Fruit fly (Drosophila melanogaster) whole organism, prepupa: ENCODE results near the gene CG44094.

Experiments
- Blimp-1 ChIP-seq: fragments of 200-800 bp; sonication (Bioruptor generic); optimal IDR thresholded peaks from 3 replicates; lab custom pipeline; 2017; ENCODE audit warnings: missing biosample characterization, missing genetic modification characterization, mild to moderate bottlenecking, moderate library complexity, missing genetic modification reagents
- CG10631 ChIP-seq: fragments of 200-800 bp; sonication (Bioruptor generic); optimal IDR thresholded peaks from 2 replicates; lab custom pipeline; 2016; ENCODE audit warnings: missing biosample characterization, missing genetic modification characterization
- CG15336 ChIP-seq: fragments of 200-800 bp; sonication (Bioruptor generic); IDR thresholded peaks from 2 replicates; pipeline ENCODE4 v1.3.6; 2022; ENCODE audit warnings: missing biosample characterization, missing genetic modification characterization
- CG1621 ChIP-seq: fragments of 200-800 bp; sonication (Bioruptor generic); optimal IDR thresholded peaks from 3 replicates; lab custom pipeline; 2018; ENCODE audit warnings: missing biosample characterization, mild to moderate bottlenecking, missing genetic modification characterization
- CG3032 ChIP-seq: fragments of 200-800 bp; optimal IDR thresholded peaks from 2 replicates; lab custom pipeline; 2019; ENCODE audit warnings: missing biosample characterization, mild to moderate bottlenecking, missing genetic modification characterization, moderate library complexity
- CG31627 ChIP-seq: fragments of 200-800 bp; sonication (Bioruptor generic); optimal IDR thresholded peaks from 3 replicates; lab custom pipeline; 2016; ENCODE audit warnings: missing biosample characterization, missing genetic modification characterization
- CG32006 ChIP-seq: fragments of 200-800 bp; sonication (Bioruptor generic); optimal IDR thresholded peaks from 3 replicates; lab custom pipeline; 2017; ENCODE audit warnings: missing biosample characterization, mild to moderate bottlenecking, missing genetic modification characterization
- CG34406 ChIP-seq: fragments of 200-800 bp; sonication (Bioruptor generic); optimal IDR thresholded peaks from 3 replicates; lab custom pipeline; 2016; ENCODE audit warnings: missing biosample characterization, missing genetic modification characterization
- CG3919 ChIP-seq: fragments of 200-800 bp; sonication (Bioruptor generic); optimal IDR thresholded peaks from 3 replicates; lab custom pipeline; 2016; ENCODE audit warnings: missing biosample characterization, missing genetic modification characterization
- CG4318 ChIP-seq: fragments of 200-800 bp; sonication (Bioruptor generic); optimal IDR thresholded peaks from 3 replicates; lab custom pipeline; 2017; ENCODE audit warnings: missing biosample characterization, mild to moderate bottlenecking, missing genetic modification characterization
- CG6163 ChIP-seq: fragments of 200-800 bp; sonication (Bioruptor generic); IDR thresholded peaks from 3 replicates; pipeline ENCODE4 v1.3.6; 2022; ENCODE audit warnings: missing biosample characterization, missing genetic modification characterization
- CG6276 ChIP-seq: fragments of 200-800 bp; sonication (Bioruptor generic); optimal IDR thresholded peaks from 2 replicates; lab custom pipeline; 2017; ENCODE audit warnings: missing biosample characterization, mild to moderate bottlenecking, missing genetic modification characterization
- CG6792 ChIP-seq: fragments of 200-800 bp; sonication (Bioruptor generic); optimal IDR thresholded peaks from 3 replicates; lab custom pipeline; 2016; ENCODE audit warnings: missing biosample characterization, missing genetic modification characterization
- CG6808 ChIP-seq: fragments of 200-800 bp; sonication (Bioruptor generic); optimal IDR thresholded peaks from 3 replicates; lab custom pipeline; 2017; ENCODE audit warnings: missing biosample characterization, missing genetic modification characterization, mild to moderate bottlenecking, moderate library complexity, missing genetic modification reagents
- CG6854 ChIP-seq: fragments of 200-800 bp; sonication (Bioruptor generic); optimal IDR thresholded peaks from 2 replicates; lab custom pipeline; 2017; ENCODE audit warnings: missing biosample characterization, mild to moderate bottlenecking, missing genetic modification characterization
- CG7368 ChIP-seq: fragments of 200-800 bp; sonication (Bioruptor generic); optimal IDR thresholded peaks from 3 replicates; lab custom pipeline; 2016; ENCODE audit warnings: missing biosample characterization, missing genetic modification characterization
- CG8119 ChIP-seq: fragments of 200-800 bp; sonication (Bioruptor generic); IDR thresholded peaks from 3 replicates; pipeline ENCODE4 v1.3.6; 2022; ENCODE audit warnings: missing biosample characterization, missing genetic modification characterization
- CG8319 ChIP-seq: fragments of 200-800 bp; sonication (Bioruptor generic); optimal IDR thresholded peaks from 3 replicates; lab custom pipeline; 2016; ENCODE audit warnings: missing biosample characterization, missing genetic modification characterization
- CG8632 ChIP-seq: fragments of 200-800 bp; sonication (Bioruptor generic); optimal IDR thresholded peaks from 3 replicates; lab custom pipeline; 2016; ENCODE audit warnings: missing biosample characterization, missing genetic modification characterization
- CG9139 ChIP-seq: fragments of 200-800 bp; sonication (Bioruptor generic); optimal IDR thresholded peaks from 3 replicates; lab custom pipeline; 2017; ENCODE audit warnings: missing biosample characterization, mild to moderate bottlenecking, missing genetic modification characterization
- Eip75B ChIP-seq: fragments of 200-800 bp; sonication (Bioruptor generic); optimal IDR thresholded peaks from 3 replicates; lab custom pipeline; 2016; ENCODE audit warnings: missing biosample characterization, missing genetic modification characterization
- Eip78C ChIP-seq: fragments of 200-800 bp; sonication (Bioruptor generic); peaks from one replicate; lab custom pipeline; 2016; ENCODE audit warnings: missing biosample characterization, missing genetic modification characterization
- Eip93F ChIP-seq: fragments of 200-800 bp; sonication (Bioruptor generic); optimal IDR thresholded peaks from 2 replicates; lab custom pipeline; 2016; ENCODE audit warnings: missing biosample characterization, mild to moderate bottlenecking, missing genetic modification characterization
- Gug ChIP-seq: fragments of 200-800 bp; sonication (Bioruptor generic); IDR thresholded peaks from 2 replicates; pipeline ENCODE4 v1.3.6; 2022; ENCODE audit warnings: missing biosample characterization, missing genetic modification characterization
- Hr38 ChIP-seq: sonication (Bioruptor generic); optimal IDR thresholded peaks from 2 replicates; lab custom pipeline; 2016; ENCODE audit warnings: missing biosample characterization, missing genetic modification characterization
- Hr4 ChIP-seq: fragments of 200-800 bp; sonication (Bioruptor generic); optimal IDR thresholded peaks from 3 replicates; lab custom pipeline; 2016; ENCODE audit warnings: missing biosample characterization, missing genetic modification characterization
- Lpt ChIP-seq: fragments of 200-800 bp; sonication (Bioruptor generic); optimal IDR thresholded peaks from 3 replicates; lab custom pipeline; 2016; ENCODE audit warnings: missing biosample characterization, missing genetic modification characterization
- Met ChIP-seq: fragments of 200-800 bp; sonication (Bioruptor generic); optimal IDR thresholded peaks from 3 replicates; lab custom pipeline; 2016; ENCODE audit warnings: missing biosample characterization, missing genetic modification characterization
- OdsH ChIP-seq: fragments of 200-800 bp; sonication (Bioruptor generic); optimal IDR thresholded peaks from 3 replicates; lab custom pipeline; 2016; ENCODE audit warnings: missing biosample characterization, missing genetic modification characterization
- Smox ChIP-seq: fragments of 200-800 bp; sonication (Bioruptor generic); optimal IDR thresholded peaks from 3 replicates; lab custom pipeline; 2016; ENCODE audit warnings: missing biosample characterization, missing genetic modification characterization
- Sox14 ChIP-seq: fragments of 200-800 bp; sonication (Bioruptor generic); optimal IDR thresholded peaks from 3 replicates; lab custom pipeline; 2016; ENCODE audit warnings: missing biosample characterization, missing genetic modification characterization
- Sox15 ChIP-seq: fragments of 200-800 bp; sonication (Bioruptor generic); optimal IDR thresholded peaks from 3 replicates; lab custom pipeline; 2016; ENCODE audit warnings: missing biosample characterization, missing genetic modification characterization
- achi ChIP-seq: fragments of 200-800 bp; sonication (Bioruptor generic); optimal IDR thresholded peaks from 3 replicates; lab custom pipeline; 2016; ENCODE audit warnings: missing biosample characterization, missing genetic modification characterization
- acj6 ChIP-seq: fragments of 200-800 bp; sonication (Bioruptor generic); optimal IDR thresholded peaks from 3 replicates; lab custom pipeline; 2016; ENCODE audit warnings: missing biosample characterization, missing genetic modification characterization
- cyc ChIP-seq: fragments of 200-800 bp; sonication (Bioruptor generic); optimal IDR thresholded peaks from 3 replicates; lab custom pipeline; 2016; ENCODE audit warnings: missing biosample characterization, missing genetic modification characterization
- dsx ChIP-seq: fragments of 200-800 bp; optimal IDR thresholded peaks from 3 replicates; lab custom pipeline; 2019; ENCODE audit warnings: missing biosample characterization, mild to moderate bottlenecking, missing genetic modification characterization, moderate library complexity; ENCODE audit not compliant: poor library complexity, severe bottlenecking
- eg ChIP-seq: fragments of 200-800 bp; sonication (Bioruptor generic); IDR thresholded peaks from 3 replicates; pipeline ENCODE4 v1.3.6; 2022; ENCODE audit warnings: missing biosample characterization, missing genetic modification characterization
- esn ChIP-seq: fragments of 200-800 bp; sonication (Bioruptor generic); optimal IDR thresholded peaks from 2 replicates; lab custom pipeline; 2016; ENCODE audit warnings: missing biosample characterization, mild to moderate bottlenecking, missing genetic modification characterization, moderate library complexity
- fd59A ChIP-seq: fragments of 200-800 bp; sonication (Bioruptor generic); optimal IDR thresholded peaks from 2 replicates; lab custom pipeline; 2017; ENCODE audit warnings: missing biosample characterization, mild to moderate bottlenecking, missing genetic modification characterization, missing genetic modification reagents
- fd85E ChIP-seq: fragments of 200-800 bp; sonication (Bioruptor generic); optimal IDR thresholded peaks from 3 replicates; lab custom pipeline; 2016; ENCODE audit warnings: missing biosample characterization, missing genetic modification characterization
- fkh ChIP-seq: fragments of 200-800 bp; sonication (Bioruptor generic); optimal IDR thresholded peaks from 3 replicates; lab custom pipeline; 2017; ENCODE audit warnings: missing biosample characterization, mild to moderate bottlenecking, missing genetic modification characterization, moderate library complexity
- lz ChIP-seq: fragments of 200-800 bp; sonication (Bioruptor generic); optimal IDR thresholded peaks from 3 replicates; lab custom pipeline; 2016; ENCODE audit warnings: missing biosample characterization, missing genetic modification characterization
- net ChIP-seq: fragments of 200-800 bp; sonication (Bioruptor generic); optimal IDR thresholded peaks from 3 replicates; lab custom pipeline; 2016; ENCODE audit warnings: missing biosample characterization, missing genetic modification characterization
- pdm3 ChIP-seq: fragments of 200-800 bp; sonication (Bioruptor generic); optimal IDR thresholded peaks from 3 replicates; lab custom pipeline; 2016; ENCODE audit warnings: missing biosample characterization, missing genetic modification characterization
- salr ChIP-seq, 2 experiments: fragments of 200-800 bp; sonication (Bioruptor generic); optimal IDR thresholded peaks; 3 replicates each; lab custom pipeline; 2016 to 2018; ENCODE audit warnings: missing biosample characterization in 2 of 2, missing genetic modification characterization in 2 of 2, mild to moderate bottlenecking in 1 of 2
- spab ChIP-seq: fragments of 200-800 bp; sonication (Bioruptor generic); optimal IDR thresholded peaks from 2 replicates; lab custom pipeline; 2017; ENCODE audit warnings: missing biosample characterization, mild to moderate bottlenecking, missing genetic modification characterization, missing genetic modification reagents
- ss ChIP-seq, 2 experiments: fragments of 200-800 bp; sonication (Bioruptor generic); optimal IDR thresholded peaks; 2 replicates in 1 of 2; 3 replicates in 1 of 2; lab custom pipeline; 2017 to 2018; ENCODE audit warnings: mild to moderate bottlenecking in 2 of 2, missing biosample characterization in 2 of 2, missing genetic modification characterization in 2 of 2, moderate library complexity in 1 of 2
- topi ChIP-seq: fragments of 200-800 bp; sonication (Bioruptor generic); optimal IDR thresholded peaks from 3 replicates; lab custom pipeline; 2016; ENCODE audit warnings: missing biosample characterization, missing genetic modification characterization
- vri ChIP-seq: fragments of 200-800 bp; sonication (Bioruptor generic); optimal IDR thresholded peaks from 3 replicates; lab custom pipeline; 2016; ENCODE audit warnings: missing biosample characterization, mild to moderate bottlenecking, missing genetic modification characterization

The CG44094 gene

DNA sequence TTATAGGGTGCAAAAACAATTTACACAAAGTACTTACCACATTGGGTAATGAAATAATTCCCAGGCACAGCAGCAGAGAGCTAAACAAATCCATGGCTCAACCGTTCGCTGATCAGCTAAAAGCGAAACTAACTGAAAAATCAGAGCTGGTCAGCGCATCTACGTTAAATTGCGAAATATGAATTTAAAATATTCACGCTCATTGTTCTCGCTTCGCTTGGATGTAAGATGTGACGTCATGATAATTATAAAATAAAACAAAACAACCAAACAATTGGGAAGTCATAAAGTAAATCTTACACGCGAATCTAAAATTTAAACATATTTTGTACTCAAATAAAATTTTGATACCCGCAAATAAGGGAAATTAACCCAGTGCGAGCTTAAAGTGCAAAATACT is 16.5 kb downstream of the CG44094 start, which contains the start of gene CG14854:
Gene CG14854 (minus strand): TSS at position 101 of the 400 bp plus-strand sequence.
- no peak for TF ChIP-seq net (GFP tag; lab: Kevin White, UChicago)
- no peak for TF ChIP-seq CG8119
- no peak for TF ChIP-seq Eip93F
- no peak for TF ChIP-seq CG9139 (GFP tag; lab: Kevin White, UChicago)
- no peak for TF ChIP-seq CG8632
- no peak for TF ChIP-seq lz
- TF ChIP-seq eg (GFP tag; lab: Robert Waterston, UW): no peak
- no peak for TF ChIP-seq CG6276 (GFP tag; lab: Kevin White, UChicago)
- no peak for TF ChIP-seq Eip78C (GFP tag; lab: Kevin White, UChicago)
- no peak for TF ChIP-seq Met (GFP tag; lab: Kevin White, UChicago)
- no peak for TF ChIP-seq ss (GFP tag; optimal IDR thresholded peaks at IDR 0.05; lab: Kevin White, UChicago)
- TF ChIP-seq Blimp-1: no peak

DNA sequence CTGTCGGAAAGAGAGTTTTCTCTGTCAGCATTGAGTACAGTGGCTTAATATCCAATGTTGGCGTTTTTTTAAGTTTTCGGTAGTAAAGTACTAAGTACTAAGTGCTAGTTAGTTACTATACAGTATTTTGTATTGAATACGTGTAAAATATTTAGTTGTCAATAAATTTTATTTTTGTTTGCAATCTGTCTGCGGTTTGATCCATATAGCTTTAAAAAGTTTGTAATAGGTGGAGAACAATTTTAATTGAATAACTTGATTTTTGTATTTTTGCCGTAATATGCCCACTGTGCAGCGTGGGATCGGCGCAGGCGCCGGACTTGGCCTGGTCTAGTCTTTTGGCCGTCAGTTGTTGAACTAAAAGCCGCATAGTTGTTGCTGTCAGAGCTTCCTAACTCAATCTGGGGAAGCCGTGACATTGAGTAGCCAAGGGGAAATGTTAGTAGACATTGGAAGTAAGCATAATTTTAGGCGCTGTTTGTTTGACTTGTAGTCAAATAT is 18.0 kb downstream of the CG44094 start:
- TF ChIP-seq Sox14: peak; percentile 72
- TF ChIP-seq pdm3: peak; percentile 79
- peak; percentile 37 for TF ChIP-seq fd59A (GFP tag; lab: Kevin White, UChicago)
- TF ChIP-seq Gug (GFP tag; lab: Robert Waterston, UW): peak; percentile 73
- TF ChIP-seq CG6792: peak; percentile 41
- TF ChIP-seq CG6808 (GFP tag; lab: Kevin White, UChicago): peak; percentile 49
- no peak for TF ChIP-seq Hr38 (GFP tag; lab: Kevin White, UChicago)
- TF ChIP-seq CG8632: peak; percentile 30
- TF ChIP-seq CG32006: peak; percentile 94
- no peak for TF ChIP-seq fd85E (GFP tag; lab: Kevin White, UChicago)
- no peak for TF ChIP-seq CG8319 (GFP tag; lab: Kevin White, UChicago)
- peak; percentile 32 for TF ChIP-seq Sox15 (GFP tag; lab: Kevin White, UChicago)
- TF ChIP-seq CG3032 (tag; lab: Kevin White, UChicago): peak; percentile 58
- peak; percentile 67 for TF ChIP-seq CG3919
- TF ChIP-seq acj6 (GFP tag; lab: Kevin White, UChicago): peak; percentile 61
- TF ChIP-seq CG15336 (GFP tag; lab: Robert Waterston, UW): peak; percentile 88
- peak; percentile 86 for TF ChIP-seq CG4318
- peak; percentile 76; the same call in 2 of the 3 replicates for TF ChIP-seq CG6163
- TF ChIP-seq Eip78C (GFP tag; lab: Kevin White, UChicago): peak; percentile 94
- TF ChIP-seq CG34406 (GFP tag; lab: Kevin White, UChicago): peak; percentile 51
- TF ChIP-seq OdsH (GFP tag; lab: Kevin White, UChicago): peak; percentile 65
- peak; percentile 59 for TF ChIP-seq esn (GFP tag; lab: Kevin White, UChicago)
- TF ChIP-seq CG31627 (GFP tag; lab: Kevin White, UChicago): peak; percentile 48
- peak; percentile 66 for TF ChIP-seq net (GFP tag; lab: Kevin White, UChicago)
- peak; percentile 31 for TF ChIP-seq spab
- peak; percentile 67 for TF ChIP-seq dsx (GFP tag; lab: Kevin White, UChicago)
- TF ChIP-seq CG1621 (tag; lab: Kevin White, UChicago): peak; percentile 52
- TF ChIP-seq Blimp-1: no peak
- TF ChIP-seq topi (GFP tag; lab: Kevin White, UChicago): peak; percentile 61
- peak; percentile 34 for TF ChIP-seq CG7368 (GFP tag; lab: Kevin White, UChicago)
- peak; percentile 89 for TF ChIP-seq CG8119
- no peak for TF ChIP-seq CG6854 (GFP tag; lab: Kevin White, UChicago)
- TF ChIP-seq Hr4 (GFP tag; lab: Kevin White, UChicago): peak; percentile 92
- TF ChIP-seq fkh (GFP tag; lab: Kevin White, UChicago): peak; percentile 76
- peak; percentile 61 for TF ChIP-seq CG10631 (GFP tag; lab: Kevin White, UChicago)
- TF ChIP-seq Lpt: peak; percentile 77
- TF ChIP-seq Eip75B (GFP tag; lab: Kevin White, UChicago): peak; percentile 59
- peak; percentile 67 for TF ChIP-seq achi (GFP tag; lab: Kevin White, UChicago)
- TF ChIP-seq CG6276 (GFP tag; lab: Kevin White, UChicago): peak; percentile 79
- TF ChIP-seq cyc: peak; percentile 43
- TF ChIP-seq Smox (GFP tag; lab: Kevin White, UChicago): peak; percentile 46
- no peak for TF ChIP-seq CG9139 (GFP tag; lab: Kevin White, UChicago)
- peak; percentile 24 to 78 for TF ChIP-seq salr (GFP tag; optimal IDR thresholded peaks at IDR 0.05; lab: Kevin White, UChicago)
- no peak for TF ChIP-seq vri
